Worm (Caenorhabditis elegans) whole organism, L1 larva: Measurements from ENCODE around the gene mff-1.

ENCODE experiments used
- C04F5.9 ChIP-seq: sonication (generic microtip); optimal IDR thresholded peaks from 2 replicates; lab custom pipeline; 2016; ENCODE audit warnings: missing genetic modification characterization, missing compliant biosample characterization
- F16B12.6 ChIP-seq: fragments of 150-350 bp; optimal IDR thresholded peaks from 2 replicates; lab custom pipeline; 2014; ENCODE audit warnings: missing biosample characterization, missing genetic modification characterization
- blmp-1 ChIP-seq: fragments of 150-350 bp; optimal IDR thresholded peaks from 2 replicates; lab custom pipeline; 2014; ENCODE audit warnings: missing biosample characterization, missing genetic modification characterization
- ceh-63 ChIP-seq: fragments of 200-800 bp; sonication (Bioruptor generic); optimal IDR thresholded peaks from 2 replicates; lab custom pipeline; 2018; ENCODE audit warnings: mild to moderate bottlenecking, missing genetic modification characterization, missing compliant biosample characterization
- ceh-8 ChIP-seq: fragments of 200-800 bp; sonication (Bioruptor generic); optimal IDR thresholded peaks from 2 replicates; lab custom pipeline; 2018; ENCODE audit warnings: mild to moderate bottlenecking, missing genetic modification characterization, moderate library complexity, missing compliant biosample characterization
- dpl-1 ChIP-seq, 3 experiments: fragments of 150-350 bp in 2 of 3; sonication (generic microtip) in 1 of 3; optimal IDR thresholded peaks; 2 replicates each; lab custom pipeline; 2014 to 2017; ENCODE audit warnings: missing biosample characterization in 3 of 3, missing genetic modification characterization in 3 of 3, missing genetic modification reagents in 3 of 3
- dsc-1 ChIP-seq: sonication (generic microtip); optimal IDR thresholded peaks from 2 replicates; lab custom pipeline; 2016; ENCODE audit warnings: mild to moderate bottlenecking, missing genetic modification characterization, missing compliant biosample characterization
- efl-1 ChIP-seq, 4 experiments: fragments of 150-350 bp; optimal IDR thresholded peaks in 3 of 4; peaks in 1 of 4; 1 replicate in 1 of 4; 2 replicates in 3 of 4; lab custom pipeline; 2014; ENCODE audit warnings: missing biosample characterization in 2 of 4, missing genetic modification characterization in 2 of 4, missing genetic modification reagents in 2 of 4
- egl-13 ChIP-seq: sonication (generic microtip); optimal IDR thresholded peaks from 2 replicates; lab custom pipeline; 2016; ENCODE audit warnings: missing genotype, missing genetic modification reagents, missing genetic modification characterization, missing compliant biosample characterization
- elt-2 ChIP-seq: sonication (generic microtip); optimal IDR thresholded peaks from 2 replicates; lab custom pipeline; 2016; ENCODE audit warnings: missing genetic modification characterization, mild to moderate bottlenecking, inconsistent platforms, missing compliant biosample characterization, missing genetic modification reagents
- elt-3 ChIP-seq, 6 experiments: fragments of 150-350 bp in 1 of 6; sonication (generic microtip); optimal IDR thresholded peaks; 2 replicates each; lab custom pipeline; 2017 to 2018; ENCODE audit warnings: missing biosample characterization in 6 of 6, missing genetic modification characterization in 6 of 6, inconsistent platforms in 1 of 6
- ets-5 ChIP-seq: fragments of 200-800 bp; sonication (Bioruptor generic); IDR thresholded peaks from 2 replicates; pipeline ENCODE4 v1.3.6; 2022; ENCODE audit warnings: missing genetic modification characterization, missing compliant biosample characterization
- fkh-8 ChIP-seq: sonication (generic microtip); optimal IDR thresholded peaks from 2 replicates; lab custom pipeline; 2016; ENCODE audit warnings: mild to moderate bottlenecking, missing genetic modification characterization, missing compliant biosample characterization
- grh-1 ChIP-seq: fragments of 200-800 bp; sonication (Bioruptor generic); IDR thresholded peaks from 2 replicates; pipeline ENCODE4 v1.3.6; 2022; ENCODE audit warnings: missing genetic modification reagents, missing genetic modification characterization, missing compliant biosample characterization
- hlh-4 ChIP-seq: sonication (generic microtip); optimal IDR thresholded peaks from 2 replicates; lab custom pipeline; 2016; ENCODE audit warnings: mild to moderate bottlenecking, missing genetic modification characterization, missing compliant biosample characterization
- hpl-2 ChIP-seq: fragments of 150-350 bp; optimal IDR thresholded peaks from 2 replicates; lab custom pipeline; 2014; ENCODE audit warnings: missing biosample characterization, missing genetic modification reagents, missing genetic modification characterization
- irx-1 ChIP-seq: sonication (generic microtip); optimal IDR thresholded peaks from 2 replicates; lab custom pipeline; 2016; ENCODE audit warnings: missing genetic modification characterization, missing compliant biosample characterization
- jun-1 ChIP-seq: fragments of 150-350 bp; optimal IDR thresholded peaks from 2 replicates; lab custom pipeline; 2014; ENCODE audit warnings: missing biosample characterization, missing genetic modification reagents, missing genetic modification characterization
- lin-14 ChIP-seq: fragments of 200-800 bp; sonication (Bioruptor generic); optimal IDR thresholded peaks from 2 replicates; lab custom pipeline; 2018; ENCODE audit warnings: mild to moderate bottlenecking, missing genetic modification characterization, moderate library complexity, missing compliant biosample characterization
- lin-39 ChIP-seq: fragments of 150-350 bp; optimal IDR thresholded peaks from 2 replicates; lab custom pipeline; 2014; ENCODE audit warnings: missing biosample characterization, missing genetic modification reagents, missing genetic modification characterization
- lsy-2 ChIP-seq, 2 experiments: fragments of 150-350 bp; optimal IDR thresholded peaks; 2 replicates each; lab custom pipeline; 2014; ENCODE audit warnings: missing biosample characterization in 2 of 2, missing genetic modification characterization in 2 of 2
- mef-2 ChIP-seq: fragments of 150-350 bp; optimal IDR thresholded peaks from 2 replicates; lab custom pipeline; 2014; ENCODE audit warnings: missing biosample characterization, missing genetic modification characterization
- nhr-11 ChIP-seq: fragments of 150-350 bp; optimal IDR thresholded peaks from 2 replicates; lab custom pipeline; 2014; ENCODE audit warnings: missing biosample characterization, missing genetic modification characterization
- nhr-20 ChIP-seq: sonication (generic microtip); optimal IDR thresholded peaks from 2 replicates; lab custom pipeline; 2016; ENCODE audit warnings: mild to moderate bottlenecking, missing genetic modification characterization, missing compliant biosample characterization
- nhr-237 ChIP-seq: fragments of 150-350 bp; optimal IDR thresholded peaks from 2 replicates; lab custom pipeline; 2014; ENCODE audit warnings: missing biosample characterization, missing genetic modification characterization
- nhr-71 ChIP-seq: sonication (generic microtip); optimal IDR thresholded peaks from 2 replicates; lab custom pipeline; 2016; ENCODE audit warnings: mild to moderate bottlenecking, missing genetic modification characterization, moderate library complexity, missing compliant biosample characterization
- nhr-84 ChIP-seq: sonication (generic microtip); optimal IDR thresholded peaks from 2 replicates; lab custom pipeline; 2017; ENCODE audit warnings: missing biosample characterization, missing genetic modification characterization
- nhr-85 ChIP-seq: sonication (generic microtip); peaks from one replicate; lab custom pipeline; 2016; ENCODE audit warnings: missing genetic modification characterization, inconsistent platforms, missing compliant biosample characterization
- pax-3 ChIP-seq: fragments of 200-800 bp; sonication (Bioruptor generic); optimal IDR thresholded peaks from 2 replicates; lab custom pipeline; 2018; ENCODE audit warnings: mild to moderate bottlenecking, missing genetic modification characterization, moderate library complexity, missing compliant biosample characterization
- pqm-1 ChIP-seq: sonication (generic microtip); optimal IDR thresholded peaks from 3 replicates; lab custom pipeline; 2017; ENCODE audit warnings: missing biosample characterization, missing genetic modification characterization
- rnt-1 ChIP-seq: sonication (generic microtip); optimal IDR thresholded peaks from 2 replicates; lab custom pipeline; 2016; ENCODE audit warnings: mild to moderate bottlenecking, missing genetic modification characterization, moderate library complexity, missing compliant biosample characterization
- skn-1 ChIP-seq: fragments of 150-350 bp; optimal IDR thresholded peaks from 2 replicates; lab custom pipeline; 2014; ENCODE audit warnings: missing biosample characterization, missing genetic modification characterization
- snu-23 ChIP-seq: sonication (generic microtip); optimal IDR thresholded peaks from 2 replicates; lab custom pipeline; 2016; ENCODE audit warnings: missing genetic modification characterization, missing compliant biosample characterization
- sup-37 ChIP-seq: fragments of 200-800 bp; sonication (Bioruptor generic); optimal IDR thresholded peaks from 2 replicates; lab custom pipeline; 2018; ENCODE audit warnings: mild to moderate bottlenecking, missing genetic modification characterization, missing compliant biosample characterization
- swsn-7 ChIP-seq: sonication (generic microtip); optimal IDR thresholded peaks from 2 replicates; lab custom pipeline; 2016; ENCODE audit warnings: missing genetic modification characterization, missing compliant biosample characterization
- tbx-2 ChIP-seq: sonication (generic microtip); optimal IDR thresholded peaks from 2 replicates; lab custom pipeline; 2016; ENCODE audit warnings: missing genetic modification characterization, missing compliant biosample characterization
- unc-130 ChIP-seq: fragments of 150-350 bp; optimal IDR thresholded peaks from 2 replicates; lab custom pipeline; 2017; ENCODE audit warnings: missing biosample characterization, missing genetic modification characterization, inconsistent platforms
- unc-30 ChIP-seq: sonication (generic microtip); optimal IDR thresholded peaks from 2 replicates; lab custom pipeline; 2017; ENCODE audit warnings: missing biosample characterization, missing genetic modification characterization
- unc-62 ChIP-seq: fragments of 150-350 bp; optimal IDR thresholded peaks from 2 replicates; lab custom pipeline; 2014; ENCODE audit warnings: missing biosample characterization, missing genetic modification reagents, missing genetic modification characterization
- zip-4 ChIP-seq: fragments of 200-800 bp; sonication (Bioruptor generic); optimal IDR thresholded peaks from 2 replicates; lab custom pipeline; 2018; ENCODE audit warnings: mild to moderate bottlenecking, missing genetic modification characterization, moderate library complexity, missing compliant biosample characterization
- ztf-11 ChIP-seq, 2 experiments: sonication (generic microtip); optimal IDR thresholded peaks; 2 replicates each; lab custom pipeline; 2016 to 2017; ENCODE audit warnings: missing genetic modification characterization in 2 of 2, missing biosample characterization in 1 of 2, missing compliant biosample characterization in 1 of 2

mff-1 gene

DNA sequence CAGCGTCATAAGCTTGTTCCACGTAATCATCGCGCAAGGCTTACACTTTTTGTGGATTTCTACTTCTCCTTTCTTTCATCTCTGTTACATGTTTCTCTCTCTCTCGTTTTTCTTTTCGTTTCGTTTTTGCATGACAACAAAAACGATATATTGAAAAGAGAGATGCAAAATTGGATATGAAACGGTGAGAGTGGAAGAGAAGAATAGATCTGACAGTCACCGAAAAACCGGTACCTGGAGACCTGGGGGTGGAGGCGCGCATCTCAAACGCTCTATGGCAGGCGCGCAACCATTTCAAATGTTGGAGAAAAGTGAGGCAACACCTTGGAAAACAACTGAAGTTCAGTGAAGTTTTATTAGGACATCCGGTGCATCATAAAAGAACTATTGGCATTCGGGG, 22.6 kb upstream of the mff-1 start (continued):
- no peak for TF ChIP-seq ets-5 (GFP tag; lab: Robert Waterston, UW)
- TF ChIP-seq egl-13: no peak
- TF ChIP-seq hlh-4 (tag; lab: Kevin White, UChicago): no peak
- no peak for TF ChIP-seq C04F5.9 (tag; lab: Kevin White, UChicago)
- no peak for TF ChIP-seq nhr-237 (tag; lab: Kevin White, UChicago)
- no peak for TF ChIP-seq pqm-1 (tag; lab: Kevin White, UChicago)
- no peak for TF ChIP-seq lin-39 (tag; lab: Kevin White, UChicago)
- TF ChIP-seq rnt-1 (tag; lab: Kevin White, UChicago): no peak
- TF ChIP-seq nhr-84 (tag; lab: Kevin White, UChicago): no peak
- TF ChIP-seq ceh-63 (GFP tag; lab: Kevin White, UChicago): no peak
- peak; percentile 28 for TF ChIP-seq swsn-7 (tag; lab: Kevin White, UChicago)
- no peak for TF ChIP-seq nhr-11 (tag; lab: Kevin White, UChicago)
- TF ChIP-seq irx-1 (tag; lab: Kevin White, UChicago): no peak
- TF ChIP-seq fkh-8 (tag; lab: Kevin White, UChicago): no peak
- peak; percentile 55 for TF ChIP-seq nhr-71 (tag; lab: Kevin White, UChicago)
- no peak for TF ChIP-seq jun-1 (tag; lab: Kevin White, UChicago)
- TF ChIP-seq dpl-1 (GFP tag; optimal IDR thresholded peaks at IDR 0.05; lab: Kevin White, UChicago): no peak
- TF ChIP-seq pax-3 (tag; lab: Kevin White, UChicago): no peak
- no peak for TF ChIP-seq skn-1 (tag; lab: Kevin White, UChicago)
- no peak for TF ChIP-seq mef-2 (tag; lab: Kevin White, UChicago)
- TF ChIP-seq unc-62 (GFP tag; lab: Kevin White, UChicago): no peak
- no peak for TF ChIP-seq elt-2 (tag; lab: Kevin White, UChicago)
- no peak for TF ChIP-seq sup-37
- no peak for TF ChIP-seq ceh-8 (GFP tag; lab: Kevin White, UChicago)
- TF ChIP-seq unc-130 (tag; lab: Kevin White, UChicago): no peak
- no peak for TF ChIP-seq dsc-1 (tag; lab: Kevin White, UChicago)
- TF ChIP-seq ztf-11 (tag; optimal IDR thresholded peaks at IDR 0.05; lab: Kevin White, UChicago): no peak
- TF ChIP-seq tbx-2 (tag; lab: Kevin White, UChicago): no peak
- TF ChIP-seq hpl-2 (GFP tag; lab: Kevin White, UChicago): no peak
- TF ChIP-seq unc-30 (tag; lab: Kevin White, UChicago): no peak
- no peak for TF ChIP-seq F16B12.6 (tag; lab: Kevin White, UChicago)

DNA sequence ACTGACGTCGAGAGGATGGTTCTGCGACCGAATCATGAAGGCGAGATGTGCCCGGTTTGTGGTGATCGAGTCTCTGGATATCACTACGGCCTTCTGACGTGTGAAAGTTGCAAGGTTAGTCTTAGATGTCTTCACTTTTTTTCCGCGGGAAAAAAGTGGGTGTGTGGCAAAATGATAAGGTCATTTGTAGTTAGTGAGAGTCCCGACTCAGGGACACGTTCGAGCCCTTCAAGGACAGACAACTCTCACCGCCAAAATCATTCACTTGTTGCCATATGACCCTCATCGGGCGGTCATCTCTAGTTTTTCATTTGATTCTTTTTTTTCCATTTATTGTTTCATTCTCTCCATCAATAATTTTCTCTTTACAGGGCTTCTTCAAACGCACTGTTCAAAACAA, 21.9 kb upstream of the mff-1 start:
- TF ChIP-seq grh-1 (GFP tag; lab: Robert Waterston, UW): 0 out of 2 replicates have a peak, but pooled peaks have one; percentile 31
- peak; percentile 88 for TF ChIP-seq nhr-85 (tag; lab: Kevin White, UChicago)
- TF ChIP-seq blmp-1: peak; percentile 98
- peak in 3 of 6 experiments; percentile 10 to 62 (median 14) for TF ChIP-seq elt-3 (tag; optimal IDR thresholded peaks at IDR 0.05; lab: Kevin White, UChicago)
- TF ChIP-seq unc-62 (GFP tag; lab: Kevin White, UChicago): no peak
- TF ChIP-seq nhr-20 (tag; lab: Kevin White, UChicago): peak; percentile 46
- TF ChIP-seq jun-1 (tag; lab: Kevin White, UChicago): no peak
- no peak for TF ChIP-seq lsy-2 (tag; optimal IDR thresholded peaks at IDR 0.05; lab: Kevin White, UChicago)
- no peak for TF ChIP-seq efl-1 (optimal IDR thresholded peaks at IDR 0.05; lab: Kevin White, UChicago)
- TF ChIP-seq efl-1 (GFP tag; optimal IDR thresholded peaks at IDR 0.05 in 1 of 2; lab: Kevin White, UChicago): peak in 1 of 2 experiments; percentile 38
- no peak for TF ChIP-seq zip-4
- TF ChIP-seq snu-23 (GFP tag; lab: Kevin White, UChicago): peak; percentile 19
- no peak for TF ChIP-seq unc-130 (tag; lab: Kevin White, UChicago)
- peak; percentile 85 for TF ChIP-seq lin-14
